Worm (Caenorhabditis elegans): ENCODE data around the gene R12C12.10.

DNA sequence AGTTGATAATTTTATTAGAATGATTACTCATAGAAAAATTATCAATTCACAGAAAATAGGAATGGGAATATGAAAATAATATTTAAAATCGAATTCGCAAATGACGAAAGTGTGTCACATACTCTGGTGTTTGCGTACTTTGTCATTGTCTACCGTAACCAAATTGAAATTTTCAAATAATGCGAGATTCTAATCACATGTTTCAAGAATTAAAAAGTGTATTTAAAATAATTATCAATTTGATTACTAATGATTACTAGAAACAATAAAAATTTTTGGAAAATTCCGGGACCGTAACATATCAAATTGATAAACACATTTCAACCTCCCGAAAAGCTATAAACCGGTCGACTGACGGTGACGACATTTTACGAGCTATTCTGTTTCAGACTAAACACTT is 48.3 kb upstream of the R12C12.10 start, which contains the start of the genes fbf-2 and nspg-3:
- TF ChIP-seq ceh-28 (tag; optimal IDR thresholded peaks at IDR 0.05) (no peak), ztf-11 (tag; optimal IDR thresholded peaks at IDR 0.05) (no peak), fkh-10 (GFP tag; optimal IDR thresholded peaks at IDR 0.05) (no peak), egl-27 (tag; optimal IDR thresholded peaks at IDR 0.05) (no peak), nhr-28 (tag; optimal IDR thresholded peaks at IDR 0.05) (no peak), R02D3.7 (tag; optimal IDR thresholded peaks at IDR 0.05) (no peak), nfya-1 (tag; optimal IDR thresholded peaks at IDR 0.05; ENCODE audit: insufficient read depth) (no peak), ztf-4 (tag; optimal IDR thresholded peaks at IDR 0.05) (no peak), lin-15B (tag; optimal IDR thresholded peaks at IDR 0.05) (no peak), unc-39 (tag; optimal IDR thresholded peaks at IDR 0.05) (no peak), zag-1 (tag; optimal IDR thresholded peaks at IDR 0.05) (no peak)

All from whole organism, L3 larva.